Fruit fly (Drosophila melanogaster) whole organism, wandering third instar larva: ENCODE results near the gene CG13654.

ENCODE experiments used
- HLH106 ChIP-seq: fragments of 200-800 bp; optimal IDR thresholded peaks from 3 replicates; lab custom pipeline; 2019; ENCODE audit warnings: missing biosample characterization, mild to moderate bottlenecking, missing genetic modification characterization, moderate library complexity
- Hr83 ChIP-seq: fragments of 200-300 bp; sonication (Bioruptor generic); optimal IDR thresholded peaks from 2 replicates; lab custom pipeline; 2016; ENCODE audit warnings: missing biosample characterization, mild to moderate bottlenecking, missing genetic modification characterization, moderate library complexity; ENCODE audit not compliant: poor library complexity, severe bottlenecking
- Mio ChIP-seq: sonication (Bioruptor generic); optimal IDR thresholded peaks from 2 replicates; lab custom pipeline; 2016; ENCODE audit warnings: missing biosample characterization, missing genetic modification characterization
- Rel ChIP-seq, 2 experiments: fragments of 200-800 bp; sonication (Bioruptor generic) in 1 of 2; optimal IDR thresholded peaks; 2 replicates in 1 of 2; 3 replicates in 1 of 2; lab custom pipeline; 2016 to 2019; ENCODE audit warnings: mild to moderate bottlenecking in 2 of 2, missing biosample characterization in 2 of 2, missing genetic modification characterization in 2 of 2, moderate library complexity in 1 of 2
- fru ChIP-seq: fragments of 200-800 bp; sonication (Bioruptor generic); optimal IDR thresholded peaks from 3 replicates; lab custom pipeline; 2016; ENCODE audit warnings: missing biosample characterization, mild to moderate bottlenecking, missing genetic modification characterization
- psq ChIP-seq: fragments of 200-800 bp; sonication (Bioruptor generic); optimal IDR thresholded peaks from 3 replicates; lab custom pipeline; 2017; ENCODE audit warnings: missing biosample characterization, mild to moderate bottlenecking, missing genetic modification characterization, moderate library complexity

dm6 chr3R:25188990-25189389 is 10.6 kb upstream of the CG13654 start:
- no peak for TF ChIP-seq psq
- TF ChIP-seq fru (GFP tag; lab: Kevin White, UChicago) = no peak
- TF ChIP-seq Mio (GFP tag; lab: Kevin White, UChicago) = no peak
- no peak for TF ChIP-seq HLH106 (tag; lab: Kevin White, UChicago)
- no peak for TF ChIP-seq Hr83 (GFP tag; lab: Kevin White, UChicago)
- no peak for TF ChIP-seq Rel (GFP tag; optimal IDR thresholded peaks at IDR 0.05; lab: Kevin White, UChicago)
- no peak for TF ChIP-seq Rel (tag; optimal IDR thresholded peaks at IDR 0.05; lab: Kevin White, UChicago)
